Worm (Caenorhabditis elegans): ENCODE measurements around the gene Y6D1A.2.

- TF ChIP-seq hnd-1 (tag; optimal IDR thresholded peaks at IDR 0.05) = no peak
- TF ChIP-seq ama-1 (optimal IDR thresholded peaks at IDR 0.05) = no peak
- TF ChIP-seq pes-1 (GFP tag; IDR thresholded peaks at IDR 0.05) = no peak
- TF ChIP-seq tbx-37 (GFP tag; conservative IDR thresholded peaks at IDR 0.05) = no peak
- no peak for TF ChIP-seq ceh-13 (GFP tag; optimal IDR thresholded peaks at IDR 0.05)
- TF ChIP-seq F13C5.2 (tag; optimal IDR thresholded peaks at IDR 0.05) = no peak
- no peak for TF ChIP-seq aly-1 (tag; optimal IDR thresholded peaks at IDR 0.05)
- no peak for TF ChIP-seq tra-4 (tag; optimal IDR thresholded peaks at IDR 0.05)
- TF ChIP-seq hmg-4 (GFP tag; optimal IDR thresholded peaks at IDR 0.05) = no peak
- TF ChIP-seq flt-1 (GFP tag; IDR thresholded peaks at IDR 0.05) = no peak
- TF ChIP-seq ceh-36 (tag; optimal IDR thresholded peaks at IDR 0.05) = no peak
- TF ChIP-seq tbx-11 (GFP tag; IDR thresholded peaks at IDR 0.05) = no peak
- no peak for TF ChIP-seq sea-1 (GFP tag; conservative IDR thresholded peaks at IDR 0.05)
These were observed 10.7 kb downstream of the Y6D1A.2 start, which contains the start of gene F43G6.10 for ce11 chrII:11808979-11809378.
